Worm (Caenorhabditis elegans) whole organism, late embryonic: ENCODE data around the gene T27A10.2.

Experiments
- C08G9.2 ChIP-seq: sonication (generic microtip); optimal IDR thresholded peaks from 2 replicates; lab custom pipeline; 2016; ENCODE audit warnings: mild to moderate bottlenecking, missing genetic modification characterization, moderate library complexity, missing compliant biosample characterization
- K02D7.2 ChIP-seq: sonication (generic microtip); optimal IDR thresholded peaks from 2 replicates; lab custom pipeline; 2017; ENCODE audit warnings: mild to moderate bottlenecking, missing genetic modification characterization, missing compliant biosample characterization
- T23F11.4 ChIP-seq: fragments of 200-800 bp; sonication (Bioruptor generic); optimal IDR thresholded peaks from 2 replicates; lab custom pipeline; 2018; ENCODE audit warnings: mild to moderate bottlenecking, missing genetic modification characterization, missing compliant biosample characterization
- ceh-22 ChIP-seq: sonication (generic microtip); optimal IDR thresholded peaks from 2 replicates; lab custom pipeline; 2017; ENCODE audit warnings: missing biosample characterization, missing genetic modification characterization
- ceh-34 ChIP-seq: sonication (generic microtip); optimal IDR thresholded peaks from 2 replicates; lab custom pipeline; 2016; ENCODE audit warnings: mild to moderate bottlenecking, missing genetic modification characterization, missing compliant biosample characterization
- ceh-45 ChIP-seq: fragments of 200-800 bp; sonication (Bioruptor generic); IDR thresholded peaks from 2 replicates; pipeline ENCODE4 v1.3.6; 2022; ENCODE audit warnings: missing genetic modification reagents, missing genetic modification characterization, missing compliant biosample characterization
- ceh-9 ChIP-seq: sonication (generic microtip); optimal IDR thresholded peaks from 2 replicates; lab custom pipeline; 2016; ENCODE audit warnings: mild to moderate bottlenecking, missing genetic modification characterization, inconsistent platforms, missing compliant biosample characterization
- che-1 ChIP-seq: sonication (generic microtip); optimal IDR thresholded peaks from 2 replicates; lab custom pipeline; 2016; ENCODE audit warnings: mild to moderate bottlenecking, missing genetic modification characterization, missing compliant biosample characterization
- dve-1 ChIP-seq: sonication (generic microtip); optimal IDR thresholded peaks from 2 replicates; lab custom pipeline; 2017; ENCODE audit warnings: antibody characterized with exemption, mild to moderate bottlenecking, missing genetic modification characterization, missing compliant biosample characterization
- elt-4 ChIP-seq: sonication (generic microtip); optimal IDR thresholded peaks from 2 replicates; lab custom pipeline; 2016; ENCODE audit warnings: missing genetic modification characterization, missing compliant biosample characterization
- eyg-1 ChIP-seq: sonication (generic microtip); optimal IDR thresholded peaks from 2 replicates; lab custom pipeline; 2016; ENCODE audit warnings: missing genotype, missing genetic modification characterization, missing compliant biosample characterization
- fax-1 ChIP-seq: sonication (generic microtip); optimal IDR thresholded peaks from 2 replicates; lab custom pipeline; 2016; ENCODE audit warnings: missing genotype, missing genetic modification characterization, missing compliant biosample characterization
- gmeb-2 ChIP-seq: sonication (generic microtip); optimal IDR thresholded peaks from 2 replicates; lab custom pipeline; 2016; ENCODE audit warnings: missing genetic modification characterization, inconsistent platforms, missing compliant biosample characterization
- hlh-13 ChIP-seq: fragments of 200-800 bp; sonication (Bioruptor generic); optimal IDR thresholded peaks from 2 replicates; lab custom pipeline; 2018; ENCODE audit warnings: mild to moderate bottlenecking, missing genetic modification characterization, missing compliant biosample characterization
- hlh-30 ChIP-seq: sonication (generic microtip); optimal IDR thresholded peaks from 2 replicates; lab custom pipeline; 2017; ENCODE audit warnings: antibody characterized with exemption, missing genetic modification characterization, missing compliant biosample characterization; ENCODE audit not compliant: insufficient read depth
- hlh-8 ChIP-seq: sonication (generic microtip); optimal IDR thresholded peaks from 2 replicates; lab custom pipeline; 2016; ENCODE audit warnings: missing genotype, missing genetic modification characterization, missing compliant biosample characterization
- lim-6 ChIP-seq: sonication (generic microtip); optimal IDR thresholded peaks from 2 replicates; lab custom pipeline; 2016; ENCODE audit warnings: missing genetic modification characterization, missing compliant biosample characterization
- madf-2 ChIP-seq: sonication (generic microtip); optimal IDR thresholded peaks from 2 replicates; lab custom pipeline; 2017; ENCODE audit warnings: missing genetic modification characterization, missing compliant biosample characterization
- nfya-1 ChIP-seq: sonication (generic microtip); optimal IDR thresholded peaks from 2 replicates; lab custom pipeline; 2017; ENCODE audit warnings: missing genetic modification characterization, mild to moderate bottlenecking, missing compliant biosample characterization, antibody characterized with exemption, moderate library complexity
- nhr-11 ChIP-seq: fragments of 150-350 bp; optimal IDR thresholded peaks from 2 replicates; lab custom pipeline; 2014; ENCODE audit warnings: missing biosample characterization, missing genetic modification characterization
- npax-4 ChIP-seq: sonication (generic microtip); optimal IDR thresholded peaks from 2 replicates; lab custom pipeline; 2016; ENCODE audit warnings: missing genetic modification characterization, missing compliant biosample characterization
- odd-2 ChIP-seq: sonication (generic microtip); optimal IDR thresholded peaks from 2 replicates; lab custom pipeline; 2017; ENCODE audit warnings: antibody characterized with exemption, mild to moderate bottlenecking, missing genetic modification characterization, missing compliant biosample characterization
- pha-2 ChIP-seq: sonication (generic microtip); optimal IDR thresholded peaks from 2 replicates; lab custom pipeline; 2017; ENCODE audit warnings: mild to moderate bottlenecking, missing genetic modification characterization, missing compliant biosample characterization
- pha-4 ChIP-seq: fragments of 150-350 bp; optimal IDR thresholded peaks from 2 replicates; lab custom pipeline; 2018; ENCODE audit warnings: missing biosample characterization, missing genetic modification reagents, missing genetic modification characterization
- pqm-1 ChIP-seq: sonication (generic microtip); optimal IDR thresholded peaks from 2 replicates; lab custom pipeline; 2016; ENCODE audit warnings: missing genetic modification characterization, missing compliant biosample characterization
- rnt-1 ChIP-seq: sonication (generic microtip); optimal IDR thresholded peaks from 2 replicates; lab custom pipeline; 2016; ENCODE audit warnings: missing genetic modification characterization, missing compliant biosample characterization
- tbx-7 ChIP-seq: sonication (generic microtip); optimal IDR thresholded peaks from 2 replicates; lab custom pipeline; 2016; ENCODE audit warnings: missing genotype, missing genetic modification characterization, missing compliant biosample characterization
- unc-3 ChIP-seq, 2 experiments: fragments of 200-800 bp in 1 of 2; sonication (Bioruptor generic) in 1 of 2; sonication (generic microtip) in 1 of 2; conservative IDR thresholded peaks in 1 of 2; optimal IDR thresholded peaks in 1 of 2; 2 replicates each; pipeline versions ENCODE4 v1.3.6 to Lab custom; 2016 to 2022; ENCODE audit warnings: missing compliant biosample characterization in 2 of 2, missing genetic modification characterization in 2 of 2, missing genetic modification reagents in 1 of 2
- unc-42 ChIP-seq: sonication (generic microtip); optimal IDR thresholded peaks from 2 replicates; lab custom pipeline; 2016; ENCODE audit warnings: missing genotype, missing genetic modification characterization, missing compliant biosample characterization
- unc-55 ChIP-seq: sonication (generic microtip); optimal IDR thresholded peaks from 2 replicates; lab custom pipeline; 2017; ENCODE audit warnings: missing biosample characterization, missing genetic modification reagents, missing genetic modification characterization
- unc-86 ChIP-seq: sonication (generic microtip); optimal IDR thresholded peaks from 2 replicates; lab custom pipeline; 2016; ENCODE audit warnings: missing genetic modification characterization, missing compliant biosample characterization

The T27A10.2 gene

DNA sequence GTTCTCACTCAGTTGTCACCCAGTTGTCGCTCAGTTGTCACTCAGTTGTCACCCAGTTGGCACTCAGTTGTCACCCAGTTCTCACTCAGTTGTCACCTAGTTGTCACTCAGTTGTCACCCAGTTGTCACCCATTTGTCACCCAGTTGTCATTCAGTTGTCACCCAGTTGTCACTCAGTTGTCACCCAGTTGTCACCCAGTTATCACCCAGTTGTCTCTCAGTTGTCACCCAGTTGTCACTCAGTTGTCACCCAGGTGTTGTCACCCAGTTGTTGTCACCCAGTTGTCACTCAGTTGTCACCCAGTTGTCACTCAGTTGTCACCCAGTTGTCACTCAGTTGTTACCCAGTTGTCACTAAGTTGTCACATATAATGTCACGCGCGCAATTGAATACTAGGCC, 45.8 kb downstream of the T27A10.2 start:
- TF ChIP-seq npax-4 (tag; lab: Kevin White, UChicago), result no peak
- TF ChIP-seq rnt-1 (tag; lab: Kevin White, UChicago), result peak; percentile 23
- no peak for TF ChIP-seq dve-1
- no peak for TF ChIP-seq pha-4 (tag; lab: Kevin White, UChicago)
- TF ChIP-seq che-1 (tag; lab: Kevin White, UChicago), result no peak
- TF ChIP-seq fax-1 (tag; lab: Kevin White, UChicago), result no peak
- no peak for TF ChIP-seq T23F11.4 (GFP tag; lab: Kevin White, UChicago)
- TF ChIP-seq C08G9.2, result no peak
- TF ChIP-seq nhr-11 (tag; lab: Kevin White, UChicago), result no peak
- no peak for TF ChIP-seq madf-2 (tag; lab: Kevin White, UChicago)
- TF ChIP-seq ceh-22 (tag; lab: Kevin White, UChicago), result no peak
- TF ChIP-seq gmeb-2, result no peak
- no peak for TF ChIP-seq ceh-9 (tag; lab: Kevin White, UChicago)
- no peak for TF ChIP-seq lim-6 (tag; lab: Kevin White, UChicago)
- peak; percentile 20 for TF ChIP-seq elt-4 (tag; lab: Kevin White, UChicago)
- no peak for TF ChIP-seq eyg-1 (tag; lab: Kevin White, UChicago)
- TF ChIP-seq ceh-45, result no peak

DNA sequence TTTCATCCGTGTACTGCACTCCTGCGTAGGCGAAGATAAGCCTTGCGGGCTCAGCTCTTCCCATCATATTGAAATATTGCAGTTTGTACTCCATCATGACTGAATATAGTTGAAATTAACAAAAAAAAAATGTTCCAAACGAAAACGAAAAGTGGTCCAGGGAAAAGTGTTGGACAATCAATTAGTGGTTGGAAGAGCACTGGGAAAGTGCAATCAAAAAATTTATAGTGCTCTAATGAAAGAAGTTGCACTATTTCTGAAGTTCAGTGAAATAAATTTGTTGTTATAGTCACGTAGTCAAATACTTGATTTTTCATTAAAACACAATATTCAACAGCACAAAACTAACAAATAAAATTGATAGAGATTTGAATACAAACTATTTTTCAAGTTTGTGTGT, 47.9 kb downstream of the T27A10.2 start, which contains the start of gene gst-11:
gst-11 (minus strand) TSS at position 101 of the 400 bp plus-strand sequence.
- TF ChIP-seq odd-2 (no peak), unc-86 (tag; lab: Kevin White, UChicago) (no peak), che-1 (tag; lab: Kevin White, UChicago) (no peak), hlh-8 (tag; lab: Kevin White, UChicago) (no peak), pqm-1 (tag; lab: Kevin White, UChicago) (no peak), fax-1 (tag; lab: Kevin White, UChicago) (no peak), nfya-1 (tag; lab: Kevin White, UChicago) (no peak), K02D7.2 (no peak), ceh-34 (tag; lab: Kevin White, UChicago) (no peak), hlh-13 (GFP tag; lab: Kevin White, UChicago) (no peak), hlh-30 (tag; lab: Kevin White, UChicago) (no peak), ceh-9 (tag; lab: Kevin White, UChicago) (no peak), unc-3 (GFP tag; conservative IDR thresholded peaks at IDR 0.05; lab: Robert Waterston, UW) (no peak), unc-3 (tag; optimal IDR thresholded peaks at IDR 0.05; lab: Kevin White, UChicago) (no peak), tbx-7 (tag; lab: Kevin White, UChicago) (no peak)

DNA sequence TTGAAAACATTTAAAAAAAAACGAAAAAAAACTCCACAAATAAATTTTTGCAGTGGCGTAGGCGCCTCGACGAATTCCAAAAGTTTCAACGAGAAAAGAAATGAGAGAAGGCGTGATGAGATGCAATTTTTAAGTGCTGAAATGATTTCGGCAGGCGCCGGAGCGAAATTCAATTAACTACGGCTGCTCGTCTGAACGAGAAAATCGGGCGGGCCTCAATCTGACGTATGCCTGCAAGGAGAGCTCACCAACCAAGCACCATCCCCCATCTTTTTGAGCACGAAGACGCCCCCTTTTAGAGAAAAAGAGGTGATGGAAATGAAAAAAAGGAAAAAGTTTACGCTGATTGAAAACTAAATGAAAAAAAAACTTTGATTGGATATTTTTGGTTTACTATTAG, 49.0 kb downstream of the T27A10.2 start:
- TF ChIP-seq unc-86 (tag; lab: Kevin White, UChicago) (no peak), elt-4 (tag; lab: Kevin White, UChicago) (no peak), hlh-13 (GFP tag; lab: Kevin White, UChicago) (no peak), unc-42 (tag; lab: Kevin White, UChicago) (peak; percentile 66), unc-55 (no peak), pha-2 (tag; lab: Kevin White, UChicago) (no peak)
- TF ChIP-seq, all 69 proteins: peak for 1
